Worm (Caenorhabditis elegans) whole organism, L1 larva: Measurements from ENCODE around the gene arrd-23.

ENCODE experiments used
- C04F5.9 ChIP-seq: sonication (generic microtip); optimal IDR thresholded peaks from 2 replicates; lab custom pipeline; 2016; ENCODE audit warnings: missing genetic modification characterization, missing compliant biosample characterization
- C16A3.4 ChIP-seq: fragments of 150-350 bp; optimal IDR thresholded peaks from 2 replicates; lab custom pipeline; 2014; ENCODE audit warnings: missing biosample characterization, missing genetic modification characterization
- C34B4.2 ChIP-seq: sonication (generic microtip); optimal IDR thresholded peaks from 2 replicates; lab custom pipeline; 2017; ENCODE audit warnings: mild to moderate bottlenecking, missing genetic modification characterization, missing compliant biosample characterization
- Y116A8C.19 ChIP-seq: sonication (generic microtip); optimal IDR thresholded peaks from 2 replicates; lab custom pipeline; 2016; ENCODE audit warnings: missing compliant biosample characterization, missing genetic modification characterization, borderline replicate concordance
- aha-1 ChIP-seq: fragments of 150-350 bp; optimal IDR thresholded peaks from 2 replicates; lab custom pipeline; 2014; ENCODE audit warnings: missing biosample characterization, missing genetic modification characterization
- alr-1 ChIP-seq: fragments of 200-800 bp; sonication (Bioruptor generic); optimal IDR thresholded peaks from 2 replicates; lab custom pipeline; 2018; ENCODE audit warnings: borderline replicate concordance, mild to moderate bottlenecking, missing genetic modification characterization, missing compliant biosample characterization
- ama-1 ChIP-seq: fragments of 150-350 bp; optimal IDR thresholded peaks from 2 replicates; lab custom pipeline; 2014
- blmp-1 ChIP-seq: fragments of 150-350 bp; optimal IDR thresholded peaks from 2 replicates; lab custom pipeline; 2014; ENCODE audit warnings: missing biosample characterization, missing genetic modification characterization
- ceh-88 ChIP-seq: fragments of 200-800 bp; sonication (Bioruptor generic); IDR thresholded peaks from 2 replicates; pipeline ENCODE4 v1.3.6; 2022; ENCODE audit warnings: missing genetic modification characterization, missing compliant biosample characterization
- ceh-90 ChIP-seq: sonication (generic microtip); optimal IDR thresholded peaks from 2 replicates; lab custom pipeline; 2016; ENCODE audit warnings: missing genetic modification characterization, missing compliant biosample characterization
- dpl-1 ChIP-seq, 3 experiments: fragments of 150-350 bp in 2 of 3; sonication (generic microtip) in 1 of 3; optimal IDR thresholded peaks; 2 replicates each; lab custom pipeline; 2014 to 2017; ENCODE audit warnings: missing biosample characterization in 3 of 3, missing genetic modification characterization in 3 of 3, missing genetic modification reagents in 3 of 3
- efl-1 ChIP-seq, 4 experiments: fragments of 150-350 bp; optimal IDR thresholded peaks in 3 of 4; peaks in 1 of 4; 1 replicate in 1 of 4; 2 replicates in 3 of 4; lab custom pipeline; 2014; ENCODE audit warnings: missing biosample characterization in 2 of 4, missing genetic modification characterization in 2 of 4, missing genetic modification reagents in 2 of 4
- egl-13 ChIP-seq: sonication (generic microtip); optimal IDR thresholded peaks from 2 replicates; lab custom pipeline; 2016; ENCODE audit warnings: missing genotype, missing genetic modification reagents, missing genetic modification characterization, missing compliant biosample characterization
- egl-27 ChIP-seq, 2 experiments: fragments of 150-350 bp in 1 of 2; sonication (generic microtip); optimal IDR thresholded peaks; 3 replicates each; lab custom pipeline; 2017 to 2018; ENCODE audit warnings: missing biosample characterization in 2 of 2, missing genetic modification characterization in 2 of 2, missing genetic modification reagents in 2 of 2
- elt-3 ChIP-seq, 6 experiments: fragments of 150-350 bp in 1 of 6; sonication (generic microtip); optimal IDR thresholded peaks; 2 replicates each; lab custom pipeline; 2017 to 2018; ENCODE audit warnings: missing biosample characterization in 6 of 6, missing genetic modification characterization in 6 of 6, inconsistent platforms in 1 of 6
- fkh-4 ChIP-seq: sonication (generic microtip); optimal IDR thresholded peaks from 2 replicates; lab custom pipeline; 2016; ENCODE audit warnings: missing compliant biosample characterization, missing genetic modification characterization, borderline replicate concordance
- fos-1 ChIP-seq: fragments of 150-350 bp; optimal IDR thresholded peaks from 2 replicates; lab custom pipeline; 2014; ENCODE audit warnings: missing biosample characterization, missing genetic modification characterization
- hpl-2 ChIP-seq: fragments of 150-350 bp; optimal IDR thresholded peaks from 2 replicates; lab custom pipeline; 2014; ENCODE audit warnings: missing biosample characterization, missing genetic modification reagents, missing genetic modification characterization
- irx-1 ChIP-seq: sonication (generic microtip); optimal IDR thresholded peaks from 2 replicates; lab custom pipeline; 2016; ENCODE audit warnings: missing genetic modification characterization, missing compliant biosample characterization
- isw-1 ChIP-seq: fragments of 200-800 bp; sonication (Bioruptor generic); IDR thresholded peaks from 2 replicates; pipeline ENCODE4 v1.3.6; 2022; ENCODE audit warnings: missing genetic modification characterization, missing compliant biosample characterization
- lin-13 ChIP-seq: fragments of 150-350 bp; optimal IDR thresholded peaks from 2 replicates; lab custom pipeline; 2014; ENCODE audit warnings: missing biosample characterization, missing genetic modification reagents, missing genetic modification characterization
- lin-14 ChIP-seq: fragments of 200-800 bp; sonication (Bioruptor generic); optimal IDR thresholded peaks from 2 replicates; lab custom pipeline; 2018; ENCODE audit warnings: mild to moderate bottlenecking, missing genetic modification characterization, moderate library complexity, missing compliant biosample characterization
- lin-35 ChIP-seq, 2 experiments: fragments of 150-350 bp; optimal IDR thresholded peaks; 2 replicates each; lab custom pipeline; 2014; ENCODE audit warnings: missing biosample characterization in 2 of 2, missing genetic modification characterization in 2 of 2, missing genetic modification reagents in 2 of 2
- lin-39 ChIP-seq: fragments of 150-350 bp; optimal IDR thresholded peaks from 2 replicates; lab custom pipeline; 2014; ENCODE audit warnings: missing biosample characterization, missing genetic modification reagents, missing genetic modification characterization
- lsy-2 ChIP-seq, 2 experiments: fragments of 150-350 bp; optimal IDR thresholded peaks; 2 replicates each; lab custom pipeline; 2014; ENCODE audit warnings: missing biosample characterization in 2 of 2, missing genetic modification characterization in 2 of 2
- mab-9 ChIP-seq: fragments of 200-800 bp; sonication (Bioruptor generic); IDR thresholded peaks from 2 replicates; pipeline ENCODE4 v1.3.6; 2022; ENCODE audit warnings: missing genetic modification reagents, missing genetic modification characterization, missing compliant biosample characterization
- mep-1 ChIP-seq: fragments of 150-350 bp; optimal IDR thresholded peaks from 2 replicates; lab custom pipeline; 2014; ENCODE audit warnings: missing biosample characterization, missing genetic modification characterization
- nhr-12 ChIP-seq: sonication (generic microtip); optimal IDR thresholded peaks from 2 replicates; lab custom pipeline; 2017; ENCODE audit warnings: missing biosample characterization, missing genetic modification characterization
- nhr-19 ChIP-seq: fragments of 200-800 bp; sonication (Bioruptor generic); conservative IDR thresholded peaks from 2 replicates; pipeline ENCODE4 v1.3.6; 2022; ENCODE audit warnings: missing genetic modification characterization, missing compliant biosample characterization
- nhr-20 ChIP-seq: sonication (generic microtip); optimal IDR thresholded peaks from 2 replicates; lab custom pipeline; 2016; ENCODE audit warnings: mild to moderate bottlenecking, missing genetic modification characterization, missing compliant biosample characterization
- nhr-237 ChIP-seq: fragments of 150-350 bp; optimal IDR thresholded peaks from 2 replicates; lab custom pipeline; 2014; ENCODE audit warnings: missing biosample characterization, missing genetic modification characterization
- nhr-47 ChIP-seq: sonication (generic microtip); optimal IDR thresholded peaks from 2 replicates; lab custom pipeline; 2016; ENCODE audit warnings: mild to moderate bottlenecking, missing genetic modification characterization, moderate library complexity, missing compliant biosample characterization
- nhr-71 ChIP-seq: sonication (generic microtip); optimal IDR thresholded peaks from 2 replicates; lab custom pipeline; 2016; ENCODE audit warnings: mild to moderate bottlenecking, missing genetic modification characterization, moderate library complexity, missing compliant biosample characterization
- nhr-76 ChIP-seq: sonication (generic microtip); optimal IDR thresholded peaks from 2 replicates; lab custom pipeline; 2017; ENCODE audit warnings: missing biosample characterization, missing genetic modification characterization
- nhr-77 ChIP-seq: fragments of 150-350 bp; optimal IDR thresholded peaks from 2 replicates; lab custom pipeline; 2014; ENCODE audit warnings: missing biosample characterization, missing genetic modification characterization
- nhr-85 ChIP-seq: sonication (generic microtip); peaks from one replicate; lab custom pipeline; 2016; ENCODE audit warnings: missing genetic modification characterization, inconsistent platforms, missing compliant biosample characterization
- nhr-90 ChIP-seq: sonication (generic microtip); optimal IDR thresholded peaks from 2 replicates; lab custom pipeline; 2016; ENCODE audit warnings: mild to moderate bottlenecking, missing genetic modification characterization, missing compliant biosample characterization; ENCODE audit not compliant: poor library complexity
- pag-3 ChIP-seq: sonication (generic microtip); optimal IDR thresholded peaks from 2 replicates; lab custom pipeline; 2017; ENCODE audit warnings: missing genetic modification characterization, mild to moderate bottlenecking, missing compliant biosample characterization, antibody characterized with exemption, borderline replicate concordance; ENCODE audit not compliant: insufficient read depth
- pax-3 ChIP-seq: fragments of 200-800 bp; sonication (Bioruptor generic); optimal IDR thresholded peaks from 2 replicates; lab custom pipeline; 2018; ENCODE audit warnings: mild to moderate bottlenecking, missing genetic modification characterization, moderate library complexity, missing compliant biosample characterization
- snu-23 ChIP-seq: sonication (generic microtip); optimal IDR thresholded peaks from 2 replicates; lab custom pipeline; 2016; ENCODE audit warnings: missing genetic modification characterization, missing compliant biosample characterization
- sptf-1 ChIP-seq: fragments of 150-350 bp; optimal IDR thresholded peaks from 2 replicates; lab custom pipeline; 2014; ENCODE audit warnings: missing biosample characterization, missing genetic modification characterization
- sup-37 ChIP-seq: fragments of 200-800 bp; sonication (Bioruptor generic); optimal IDR thresholded peaks from 2 replicates; lab custom pipeline; 2018; ENCODE audit warnings: mild to moderate bottlenecking, missing genetic modification characterization, missing compliant biosample characterization
- swsn-7 ChIP-seq: sonication (generic microtip); optimal IDR thresholded peaks from 2 replicates; lab custom pipeline; 2016; ENCODE audit warnings: missing genetic modification characterization, missing compliant biosample characterization
- tlp-1 ChIP-seq: fragments of 150-350 bp; optimal IDR thresholded peaks from 2 replicates; lab custom pipeline; 2014; ENCODE audit warnings: missing biosample characterization, missing genetic modification characterization
- unc-86 ChIP-seq: sonication (generic microtip); optimal IDR thresholded peaks from 2 replicates; lab custom pipeline; 2016; ENCODE audit warnings: missing genetic modification characterization, missing compliant biosample characterization
- unc-98 ChIP-seq: fragments of 200-800 bp; sonication (Bioruptor generic); IDR thresholded peaks from 2 replicates; pipeline ENCODE4 v1.3.6; 2022; ENCODE audit warnings: missing genetic modification characterization, missing compliant biosample characterization
- zip-4 ChIP-seq: fragments of 200-800 bp; sonication (Bioruptor generic); optimal IDR thresholded peaks from 2 replicates; lab custom pipeline; 2018; ENCODE audit warnings: mild to moderate bottlenecking, missing genetic modification characterization, moderate library complexity, missing compliant biosample characterization
- ztf-11 ChIP-seq, 2 experiments: sonication (generic microtip); optimal IDR thresholded peaks; 2 replicates each; lab custom pipeline; 2016 to 2017; ENCODE audit warnings: missing genetic modification characterization in 2 of 2, missing biosample characterization in 1 of 2, missing compliant biosample characterization in 1 of 2

arrd-23 gene

ce11 chrX:4893623-4894105 is 7.9 kb downstream of the arrd-23 start, which contains the start of gene T07F12.1 (continued):
- TF ChIP-seq lin-14 (GFP tag; lab: Kevin White, UChicago) (peak; percentile 80), unc-98 (no peak), alr-1 (no peak), ceh-88 (GFP tag; lab: Robert Waterston, UW) (no peak), mab-9 (GFP tag; lab: Robert Waterston, UW) (no peak), egl-13 (no peak), pax-3 (tag; lab: Kevin White, UChicago) (no peak), tlp-1 (tag; lab: Kevin White, UChicago) (no peak), Y116A8C.19 (no peak), irx-1 (no peak), fkh-4 (tag; lab: Kevin White, UChicago) (no peak), nhr-237 (tag; lab: Kevin White, UChicago) (no peak), isw-1 (GFP tag; lab: Robert Waterston, UW) (no peak), egl-27 (tag; optimal IDR thresholded peaks at IDR 0.05; lab: Kevin White, UChicago) (no peak), sup-37 (GFP tag; lab: Kevin White, UChicago) (no peak), unc-86 (tag; lab: Kevin White, UChicago) (no peak), nhr-90 (tag; lab: Kevin White, UChicago) (no peak), blmp-1 (peak; percentile 98), nhr-85 (tag; lab: Kevin White, UChicago) (peak; percentile 97), nhr-77 (no peak), nhr-47 (tag; lab: Kevin White, UChicago) (peak; percentile 37), hpl-2 (GFP tag; lab: Kevin White, UChicago) (no peak), aha-1 (no peak), nhr-76 (tag; lab: Kevin White, UChicago) (no peak), C04F5.9 (tag; lab: Kevin White, UChicago) (no peak), efl-1 (optimal IDR thresholded peaks at IDR 0.05; lab: Kevin White, UChicago) (no peak), efl-1 (GFP tag; optimal IDR thresholded peaks at IDR 0.05 in 1 of 2; lab: Kevin White, UChicago) (no peak), nhr-71 (tag; lab: Kevin White, UChicago) (peak; percentile 39), snu-23 (GFP tag; lab: Kevin White, UChicago) (peak; percentile 54), lin-35 (GFP tag; optimal IDR thresholded peaks at IDR 0.05; lab: Kevin White, UChicago) (peak in 1 of 2 experiments; percentile 32), nhr-20 (peak; percentile 56), mep-1 (peak; percentile 58), pag-3 (tag; lab: Kevin White, UChicago) (no peak), zip-4 (GFP tag; lab: Kevin White, UChicago) (no peak), nhr-12 (tag; lab: Kevin White, UChicago) (no peak), ztf-11 (tag; optimal IDR thresholded peaks at IDR 0.05; lab: Kevin White, UChicago) (no peak), nhr-19 (GFP tag; lab: Robert Waterston, UW) (no peak), fos-1 (no peak), sptf-1 (no peak), lin-39 (no peak), ama-1 (lab: Kevin White, UChicago) (no peak), C34B4.2 (tag; lab: Kevin White, UChicago) (no peak), lsy-2 (tag; optimal IDR thresholded peaks at IDR 0.05; lab: Kevin White, UChicago) (peak in 1 of 2 experiments; percentile 27), elt-3 (tag; optimal IDR thresholded peaks at IDR 0.05; lab: Kevin White, UChicago) (peak in 2 of 6 experiments; percentile 57 to 66), swsn-7 (tag; lab: Kevin White, UChicago) (no peak), C16A3.4 (tag; lab: Kevin White, UChicago) (no peak), lin-13 (GFP tag; lab: Kevin White, UChicago) (no peak), dpl-1 (GFP tag; optimal IDR thresholded peaks at IDR 0.05; lab: Kevin White, UChicago) (no peak), ceh-90 (tag; lab: Kevin White, UChicago) (no peak)
